Worm (Caenorhabditis elegans) whole organism, early embryonic: ENCODE data around the gene R74.7.

ENCODE experiments used
- B0310.2 ChIP-seq: sonication (generic microtip); optimal IDR thresholded peaks from 2 replicates; lab custom pipeline; 2016; ENCODE audit warnings: mild to moderate bottlenecking, missing genetic modification characterization, missing compliant biosample characterization
- aly-1 ChIP-seq: sonication (generic microtip); optimal IDR thresholded peaks from 2 replicates; lab custom pipeline; 2016; ENCODE audit warnings: missing genetic modification characterization, missing compliant biosample characterization
- ama-1 ChIP-seq: fragments of 150-350 bp; optimal IDR thresholded peaks from 2 replicates; lab custom pipeline; 2014
- ceh-13 ChIP-seq: fragments of 200-800 bp; sonication (Bioruptor generic); optimal IDR thresholded peaks from 2 replicates; lab custom pipeline; 2018; ENCODE audit warnings: mild to moderate bottlenecking, missing genetic modification characterization, missing compliant biosample characterization
- ceh-36 ChIP-seq: sonication (generic microtip); optimal IDR thresholded peaks from 2 replicates; lab custom pipeline; 2016; ENCODE audit warnings: missing genetic modification characterization, inconsistent platforms, missing compliant biosample characterization
- flt-1 ChIP-seq: fragments of 200-800 bp; sonication (Bioruptor generic); IDR thresholded peaks from 2 replicates; pipeline ENCODE4 v1.3.6; 2022; ENCODE audit warnings: missing genetic modification characterization, missing compliant biosample characterization
- hmg-4 ChIP-seq: fragments of 200-800 bp; sonication (Bioruptor generic); optimal IDR thresholded peaks from 2 replicates; lab custom pipeline; 2018; ENCODE audit warnings: mild to moderate bottlenecking, missing genetic modification characterization, missing compliant biosample characterization
- hnd-1 ChIP-seq: sonication (generic microtip); optimal IDR thresholded peaks from 2 replicates; lab custom pipeline; 2016; ENCODE audit warnings: missing genetic modification characterization, missing compliant biosample characterization
- pes-1 ChIP-seq: fragments of 200-800 bp; sonication (Bioruptor generic); IDR thresholded peaks from 2 replicates; pipeline ENCODE4 v1.3.6; 2022; ENCODE audit warnings: missing genetic modification reagents, missing genetic modification characterization, missing compliant biosample characterization
- scrt-1 ChIP-seq: fragments of 200-800 bp; sonication (Bioruptor generic); IDR thresholded peaks from 2 replicates; pipeline ENCODE4 v1.3.6; 2022; ENCODE audit warnings: missing genetic modification characterization, missing compliant biosample characterization
- sea-1 ChIP-seq: fragments of 200-800 bp; sonication (Bioruptor generic); conservative IDR thresholded peaks from 2 replicates; pipeline ENCODE4 v1.3.6; 2022; ENCODE audit warnings: missing genetic modification characterization, missing compliant biosample characterization
- tbx-11 ChIP-seq: fragments of 200-800 bp; sonication (Bioruptor generic); IDR thresholded peaks from 2 replicates; pipeline ENCODE4 v1.3.6; 2022; ENCODE audit warnings: missing genetic modification characterization, missing compliant biosample characterization
- tra-4 ChIP-seq: sonication (generic microtip); optimal IDR thresholded peaks from 2 replicates; lab custom pipeline; 2017; ENCODE audit warnings: missing genetic modification characterization, missing compliant biosample characterization

ce11 chrIII:4242225-4242862, 38.1 kb downstream of the R74.7 start, which contains the start of gene F43C1.7:
- TF ChIP-seq pes-1, result no peak
- no peak for TF ChIP-seq tra-4 (tag; lab: Kevin White, UChicago)
- no peak for TF ChIP-seq ceh-13
- TF ChIP-seq ama-1, result no peak
- no peak for TF ChIP-seq hnd-1 (tag; lab: Kevin White, UChicago)
- TF ChIP-seq flt-1 (GFP tag; lab: Robert Waterston, UW), result no peak
- no peak for TF ChIP-seq aly-1 (tag; lab: Kevin White, UChicago)
- no peak for TF ChIP-seq sea-1
- TF ChIP-seq tbx-11, result no peak
- no peak for TF ChIP-seq ceh-36
- no peak for TF ChIP-seq B0310.2
- no peak for TF ChIP-seq scrt-1 (GFP tag; lab: Robert Waterston, UW)
- TF ChIP-seq hmg-4 (GFP tag; lab: Kevin White, UChicago), result no peak
